Worm (Caenorhabditis elegans) whole organism, L1 larva: ENCODE data around the gene cln-3.1.

Experiments
- C16A3.4 ChIP-seq: fragments of 150-350 bp; optimal IDR thresholded peaks from 2 replicates; lab custom pipeline; 2014; ENCODE audit warnings: missing biosample characterization, missing genetic modification characterization
- C34B4.2 ChIP-seq: sonication (generic microtip); optimal IDR thresholded peaks from 2 replicates; lab custom pipeline; 2017; ENCODE audit warnings: mild to moderate bottlenecking, missing genetic modification characterization, missing compliant biosample characterization
- F16B12.6 ChIP-seq: fragments of 150-350 bp; optimal IDR thresholded peaks from 2 replicates; lab custom pipeline; 2014; ENCODE audit warnings: missing biosample characterization, missing genetic modification characterization
- aha-1 ChIP-seq: fragments of 150-350 bp; optimal IDR thresholded peaks from 2 replicates; lab custom pipeline; 2014; ENCODE audit warnings: missing biosample characterization, missing genetic modification characterization
- ama-1 ChIP-seq: fragments of 150-350 bp; optimal IDR thresholded peaks from 2 replicates; lab custom pipeline; 2014
- blmp-1 ChIP-seq: fragments of 150-350 bp; optimal IDR thresholded peaks from 2 replicates; lab custom pipeline; 2014; ENCODE audit warnings: missing biosample characterization, missing genetic modification characterization
- ceh-8 ChIP-seq: fragments of 200-800 bp; sonication (Bioruptor generic); optimal IDR thresholded peaks from 2 replicates; lab custom pipeline; 2018; ENCODE audit warnings: mild to moderate bottlenecking, missing genetic modification characterization, moderate library complexity, missing compliant biosample characterization
- ceh-88 ChIP-seq: fragments of 200-800 bp; sonication (Bioruptor generic); IDR thresholded peaks from 2 replicates; pipeline ENCODE4 v1.3.6; 2022; ENCODE audit warnings: missing genetic modification characterization, missing compliant biosample characterization
- ceh-90 ChIP-seq: sonication (generic microtip); optimal IDR thresholded peaks from 2 replicates; lab custom pipeline; 2016; ENCODE audit warnings: missing genetic modification characterization, missing compliant biosample characterization
- dsc-1 ChIP-seq: sonication (generic microtip); optimal IDR thresholded peaks from 2 replicates; lab custom pipeline; 2016; ENCODE audit warnings: mild to moderate bottlenecking, missing genetic modification characterization, missing compliant biosample characterization
- efl-3 ChIP-seq: fragments of 200-800 bp; sonication (Bioruptor generic); optimal IDR thresholded peaks from 2 replicates; lab custom pipeline; 2018; ENCODE audit warnings: mild to moderate bottlenecking, missing genetic modification characterization, missing compliant biosample characterization
- egl-27 ChIP-seq, 2 experiments: fragments of 150-350 bp in 1 of 2; sonication (generic microtip); optimal IDR thresholded peaks; 3 replicates each; lab custom pipeline; 2017 to 2018; ENCODE audit warnings: missing biosample characterization in 2 of 2, missing genetic modification characterization in 2 of 2, missing genetic modification reagents in 2 of 2
- elt-2 ChIP-seq: sonication (generic microtip); optimal IDR thresholded peaks from 2 replicates; lab custom pipeline; 2016; ENCODE audit warnings: missing genetic modification characterization, mild to moderate bottlenecking, inconsistent platforms, missing compliant biosample characterization, missing genetic modification reagents
- ets-5 ChIP-seq: fragments of 200-800 bp; sonication (Bioruptor generic); IDR thresholded peaks from 2 replicates; pipeline ENCODE4 v1.3.6; 2022; ENCODE audit warnings: missing genetic modification characterization, missing compliant biosample characterization
- hpl-2 ChIP-seq: fragments of 150-350 bp; optimal IDR thresholded peaks from 2 replicates; lab custom pipeline; 2014; ENCODE audit warnings: missing biosample characterization, missing genetic modification reagents, missing genetic modification characterization
- irx-1 ChIP-seq: sonication (generic microtip); optimal IDR thresholded peaks from 2 replicates; lab custom pipeline; 2016; ENCODE audit warnings: missing genetic modification characterization, missing compliant biosample characterization
- lin-14 ChIP-seq: fragments of 200-800 bp; sonication (Bioruptor generic); optimal IDR thresholded peaks from 2 replicates; lab custom pipeline; 2018; ENCODE audit warnings: mild to moderate bottlenecking, missing genetic modification characterization, moderate library complexity, missing compliant biosample characterization
- lir-3 ChIP-seq: sonication (generic microtip); optimal IDR thresholded peaks from 2 replicates; lab custom pipeline; 2016; ENCODE audit warnings: mild to moderate bottlenecking, missing genetic modification characterization, moderate library complexity, missing compliant biosample characterization; ENCODE audit not compliant: poor library complexity
- lsy-2 ChIP-seq, 2 experiments: fragments of 150-350 bp; optimal IDR thresholded peaks; 2 replicates each; lab custom pipeline; 2014; ENCODE audit warnings: missing biosample characterization in 2 of 2, missing genetic modification characterization in 2 of 2
- mdl-1 ChIP-seq, 2 experiments: fragments of 150-350 bp; optimal IDR thresholded peaks; 2 replicates each; lab custom pipeline; 2014 to 2017; ENCODE audit warnings: missing biosample characterization in 2 of 2, missing genetic modification characterization in 2 of 2, inconsistent platforms in 1 of 2
- mep-1 ChIP-seq: fragments of 150-350 bp; optimal IDR thresholded peaks from 2 replicates; lab custom pipeline; 2014; ENCODE audit warnings: missing biosample characterization, missing genetic modification characterization
- nhr-12 ChIP-seq: sonication (generic microtip); optimal IDR thresholded peaks from 2 replicates; lab custom pipeline; 2017; ENCODE audit warnings: missing biosample characterization, missing genetic modification characterization
- nhr-19 ChIP-seq: fragments of 200-800 bp; sonication (Bioruptor generic); conservative IDR thresholded peaks from 2 replicates; pipeline ENCODE4 v1.3.6; 2022; ENCODE audit warnings: missing genetic modification characterization, missing compliant biosample characterization
- nhr-71 ChIP-seq: sonication (generic microtip); optimal IDR thresholded peaks from 2 replicates; lab custom pipeline; 2016; ENCODE audit warnings: mild to moderate bottlenecking, missing genetic modification characterization, moderate library complexity, missing compliant biosample characterization
- nhr-76 ChIP-seq: sonication (generic microtip); optimal IDR thresholded peaks from 2 replicates; lab custom pipeline; 2017; ENCODE audit warnings: missing biosample characterization, missing genetic modification characterization
- nhr-85 ChIP-seq: sonication (generic microtip); peaks from one replicate; lab custom pipeline; 2016; ENCODE audit warnings: missing genetic modification characterization, inconsistent platforms, missing compliant biosample characterization
- pag-3 ChIP-seq: sonication (generic microtip); optimal IDR thresholded peaks from 2 replicates; lab custom pipeline; 2017; ENCODE audit warnings: missing genetic modification characterization, mild to moderate bottlenecking, missing compliant biosample characterization, antibody characterized with exemption, borderline replicate concordance; ENCODE audit not compliant: insufficient read depth
- pax-3 ChIP-seq: fragments of 200-800 bp; sonication (Bioruptor generic); optimal IDR thresholded peaks from 2 replicates; lab custom pipeline; 2018; ENCODE audit warnings: mild to moderate bottlenecking, missing genetic modification characterization, moderate library complexity, missing compliant biosample characterization
- rnt-1 ChIP-seq: sonication (generic microtip); optimal IDR thresholded peaks from 2 replicates; lab custom pipeline; 2016; ENCODE audit warnings: mild to moderate bottlenecking, missing genetic modification characterization, moderate library complexity, missing compliant biosample characterization
- snu-23 ChIP-seq: sonication (generic microtip); optimal IDR thresholded peaks from 2 replicates; lab custom pipeline; 2016; ENCODE audit warnings: missing genetic modification characterization, missing compliant biosample characterization
- sox-4 ChIP-seq: sonication (generic microtip); optimal IDR thresholded peaks from 2 replicates; lab custom pipeline; 2016; ENCODE audit warnings: missing genetic modification characterization, missing compliant biosample characterization
- sup-37 ChIP-seq: fragments of 200-800 bp; sonication (Bioruptor generic); optimal IDR thresholded peaks from 2 replicates; lab custom pipeline; 2018; ENCODE audit warnings: mild to moderate bottlenecking, missing genetic modification characterization, missing compliant biosample characterization
- swsn-7 ChIP-seq: sonication (generic microtip); optimal IDR thresholded peaks from 2 replicates; lab custom pipeline; 2016; ENCODE audit warnings: missing genetic modification characterization, missing compliant biosample characterization
- unc-62 ChIP-seq: fragments of 150-350 bp; optimal IDR thresholded peaks from 2 replicates; lab custom pipeline; 2014; ENCODE audit warnings: missing biosample characterization, missing genetic modification reagents, missing genetic modification characterization
- ztf-11 ChIP-seq, 2 experiments: sonication (generic microtip); optimal IDR thresholded peaks; 2 replicates each; lab custom pipeline; 2016 to 2017; ENCODE audit warnings: missing genetic modification characterization in 2 of 2, missing biosample characterization in 1 of 2, missing compliant biosample characterization in 1 of 2

The cln-3.1 gene

ce11 chrV:11307781-11308180 lies 42.3 kb upstream of the cln-3.1 start:
- TF ChIP-seq hpl-2 (GFP tag; lab: Kevin White, UChicago) (no peak), rnt-1 (tag; lab: Kevin White, UChicago) (peak; percentile 69), nhr-71 (tag; lab: Kevin White, UChicago) (peak; percentile 37), dsc-1 (tag; lab: Kevin White, UChicago) (peak; percentile 72), elt-2 (tag; lab: Kevin White, UChicago) (no peak), irx-1 (tag; lab: Kevin White, UChicago) (no peak), lsy-2 (tag; optimal IDR thresholded peaks at IDR 0.05; lab: Kevin White, UChicago) (no peak), nhr-19 (GFP tag; lab: Robert Waterston, UW) (peak; percentile 17), aha-1 (tag; lab: Kevin White, UChicago) (no peak), snu-23 (peak; percentile 16), lin-14 (GFP tag; lab: Kevin White, UChicago) (peak; percentile 70)

ce11 chrV:11304879-11305278 lies 39.4 kb upstream of the cln-3.1 start, which contains the start of gene srh-45:
Gene srh-45 (minus strand): TSS chrV:11304979.
- TF ChIP-seq sup-37 (no peak), ztf-11 (tag; optimal IDR thresholded peaks at IDR 0.05; lab: Kevin White, UChicago) (no peak), mdl-1 (tag; optimal IDR thresholded peaks at IDR 0.05; lab: Kevin White, UChicago) (no peak), C16A3.4 (tag; lab: Kevin White, UChicago) (no peak), C34B4.2 (tag; lab: Kevin White, UChicago) (no peak)

DNA sequence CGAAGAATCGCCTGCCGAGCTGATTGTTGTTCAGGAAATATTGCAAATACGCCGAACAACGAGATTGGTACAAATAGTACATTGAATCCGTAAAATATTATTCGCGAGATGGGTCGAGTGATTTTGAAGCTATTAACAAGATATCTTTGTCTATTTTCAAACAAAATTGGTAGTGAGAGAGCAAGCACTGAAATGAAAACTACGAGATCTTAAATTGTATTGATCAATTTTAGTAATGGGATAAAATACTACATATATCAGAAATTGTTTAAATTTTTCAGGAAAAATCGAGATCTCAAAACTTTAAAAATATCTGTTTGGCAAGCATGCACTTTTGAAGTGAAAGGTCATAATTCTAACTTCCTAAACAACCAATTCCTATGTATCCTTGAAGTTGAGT lies 38.7 kb upstream of the cln-3.1 start:
- no peak for TF ChIP-seq pag-3
- TF ChIP-seq ceh-90: no peak
- no peak for TF ChIP-seq pax-3
- TF ChIP-seq egl-27 (tag; optimal IDR thresholded peaks at IDR 0.05; lab: Kevin White, UChicago): no peak
- no peak for TF ChIP-seq rnt-1 (tag; lab: Kevin White, UChicago)
- TF ChIP-seq unc-62 (GFP tag; lab: Kevin White, UChicago): no peak
- no peak for TF ChIP-seq efl-3 (GFP tag; lab: Kevin White, UChicago)
- no peak for TF ChIP-seq snu-23
- no peak for TF ChIP-seq nhr-12
- no peak for TF ChIP-seq lir-3 (tag; lab: Kevin White, UChicago)
- no peak for TF ChIP-seq ceh-88 (GFP tag; lab: Robert Waterston, UW)
- TF ChIP-seq nhr-85 (tag; lab: Kevin White, UChicago): no peak
- TF ChIP-seq ama-1: no peak
- no peak for TF ChIP-seq nhr-76 (tag; lab: Kevin White, UChicago)
- TF ChIP-seq C34B4.2 (tag; lab: Kevin White, UChicago): no peak
- no peak for TF ChIP-seq sox-4 (tag; lab: Kevin White, UChicago)
- TF ChIP-seq mep-1 (tag; lab: Kevin White, UChicago): no peak
- TF ChIP-seq ets-5 (GFP tag; lab: Robert Waterston, UW): no peak
- TF ChIP-seq ztf-11 (tag; optimal IDR thresholded peaks at IDR 0.05; lab: Kevin White, UChicago): no peak

DNA sequence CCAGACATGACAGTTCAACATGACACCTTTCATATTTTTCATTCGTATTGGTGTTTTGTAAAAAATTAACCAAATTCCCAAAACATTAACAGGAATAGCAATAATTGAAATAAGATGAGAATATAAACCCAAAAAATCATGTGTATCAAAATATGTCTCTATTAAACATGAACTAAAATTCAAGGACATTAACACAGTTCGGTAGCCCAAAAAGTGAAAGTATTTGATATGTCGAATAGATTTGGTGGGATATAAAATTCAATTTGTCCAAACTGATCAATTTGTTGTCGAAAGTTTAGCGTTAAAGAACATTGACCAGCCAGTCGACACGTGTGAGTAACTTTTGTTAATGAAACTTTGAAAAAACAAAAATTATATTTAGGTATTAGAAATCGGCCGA lies 37.2 kb upstream of the cln-3.1 start, which contains the start of gene srh-46:
TSS of gene srh-46 (minus strand) at position 189 of the 400 bp plus-strand sequence.
- TF ChIP-seq blmp-1 (tag; lab: Kevin White, UChicago): peak; percentile 89
- TF ChIP-seq F16B12.6 (tag; lab: Kevin White, UChicago): no peak
- TF ChIP-seq ceh-8 (GFP tag; lab: Kevin White, UChicago): no peak
- TF ChIP-seq lir-3 (tag; lab: Kevin White, UChicago): no peak
- no peak for TF ChIP-seq ets-5 (GFP tag; lab: Robert Waterston, UW)
- TF ChIP-seq swsn-7 (tag; lab: Kevin White, UChicago): no peak
- no peak for TF ChIP-seq dsc-1 (tag; lab: Kevin White, UChicago)
